Worm (Caenorhabditis elegans) whole organism, late embryonic: ENCODE data around the gene C47E8.9.

Experiments
- C08G9.2 ChIP-seq: sonication (generic microtip); optimal IDR thresholded peaks from 2 replicates; lab custom pipeline; 2016; ENCODE audit warnings: mild to moderate bottlenecking, missing genetic modification characterization, moderate library complexity, missing compliant biosample characterization
- ceh-31 ChIP-seq: sonication (generic microtip); optimal IDR thresholded peaks from 2 replicates; lab custom pipeline; 2016; ENCODE audit warnings: missing genetic modification characterization, missing compliant biosample characterization
- ceh-6 ChIP-seq: fragments of 200-800 bp; sonication (Bioruptor generic); optimal IDR thresholded peaks from 2 replicates; lab custom pipeline; 2018; ENCODE audit warnings: mild to moderate bottlenecking, missing genetic modification characterization, missing compliant biosample characterization
- dve-1 ChIP-seq: sonication (generic microtip); optimal IDR thresholded peaks from 2 replicates; lab custom pipeline; 2017; ENCODE audit warnings: antibody characterized with exemption, mild to moderate bottlenecking, missing genetic modification characterization, missing compliant biosample characterization
- madf-2 ChIP-seq: sonication (generic microtip); optimal IDR thresholded peaks from 2 replicates; lab custom pipeline; 2017; ENCODE audit warnings: missing genetic modification characterization, missing compliant biosample characterization
- nhr-11 ChIP-seq: fragments of 150-350 bp; optimal IDR thresholded peaks from 2 replicates; lab custom pipeline; 2014; ENCODE audit warnings: missing biosample characterization, missing genetic modification characterization
- pqm-1 ChIP-seq: sonication (generic microtip); optimal IDR thresholded peaks from 2 replicates; lab custom pipeline; 2016; ENCODE audit warnings: missing genetic modification characterization, missing compliant biosample characterization
- zip-5 ChIP-seq: sonication (generic microtip); optimal IDR thresholded peaks from 2 replicates; lab custom pipeline; 2016; ENCODE audit warnings: missing genetic modification characterization, missing compliant biosample characterization

- TF ChIP-seq pqm-1 (tag; lab: Kevin White, UChicago), result no peak
- peak; percentile 91 for TF ChIP-seq ceh-31 (tag; lab: Kevin White, UChicago)
- no peak for TF ChIP-seq madf-2 (tag; lab: Kevin White, UChicago)
- peak; percentile 74 for TF ChIP-seq C08G9.2 (tag; lab: Kevin White, UChicago)
- no peak for TF ChIP-seq nhr-11
- TF ChIP-seq zip-5 (tag; lab: Kevin White, UChicago), result no peak
- TF ChIP-seq ceh-6 (GFP tag; lab: Kevin White, UChicago), result peak; percentile 20
- TF ChIP-seq dve-1 (tag; lab: Kevin White, UChicago), result no peak
Measured at ce11 chrV:14696604-14697307, 33.6 kb downstream of the C47E8.9 start, which contains the start of gene unc-112.
